Worm (Caenorhabditis elegans): ENCODE results near the gene Y32F6B.9.
A peak's percentile ranks its signal among the peaks of the same experiment; 100 is the strongest.

Y32F6B.9 gene

DNA sequence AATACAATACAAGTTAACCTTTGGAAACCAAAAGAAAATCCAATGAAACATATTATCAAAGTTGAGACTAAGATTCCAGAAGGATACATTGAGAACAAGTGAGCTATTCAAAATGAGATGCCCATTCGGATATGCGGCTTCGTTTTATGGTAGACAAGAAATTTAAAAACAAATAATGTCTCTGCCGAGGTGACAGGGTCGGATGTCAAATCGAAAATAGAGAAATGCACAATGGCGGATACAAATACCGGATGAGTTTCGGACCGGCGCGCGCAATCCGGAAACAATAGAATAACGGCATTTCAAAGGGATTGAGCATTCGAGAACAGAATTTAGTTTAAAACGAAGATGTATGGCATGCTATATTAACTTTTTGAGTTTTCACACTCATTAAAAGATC is 15.2 kb upstream of the Y32F6B.9 start, which contains the start of gene F22E12.3:
TSS of gene F22E12.3 (minus strand) at position 101 of the 400 bp plus-strand sequence.
- TF ChIP-seq nhr-2 (tag; optimal IDR thresholded peaks at IDR 0.05) (no peak), nhr-28 (tag; optimal IDR thresholded peaks at IDR 0.05) (no peak), mab-5 (tag; optimal IDR thresholded peaks at IDR 0.05) (no peak), M03D4.4 (tag; optimal IDR thresholded peaks at IDR 0.05) (no peak), unc-39 (tag; optimal IDR thresholded peaks at IDR 0.05) (no peak), pha-4 (tag; optimal IDR thresholded peaks at IDR 0.05) (no peak), lsy-2 (tag; optimal IDR thresholded peaks at IDR 0.05) (no peak), lin-13 (tag; optimal IDR thresholded peaks at IDR 0.05) (no peak), tbx-8 (GFP tag; optimal IDR thresholded peaks at IDR 0.05) (no peak), ceh-39 (tag; optimal IDR thresholded peaks at IDR 0.05) (no peak), nhr-237 (tag; optimal IDR thresholded peaks at IDR 0.05) (no peak), ham-2 (GFP tag; optimal IDR thresholded peaks at IDR 0.05) (no peak), hlh-1 (tag; optimal IDR thresholded peaks at IDR 0.05) (no peak)

DNA sequence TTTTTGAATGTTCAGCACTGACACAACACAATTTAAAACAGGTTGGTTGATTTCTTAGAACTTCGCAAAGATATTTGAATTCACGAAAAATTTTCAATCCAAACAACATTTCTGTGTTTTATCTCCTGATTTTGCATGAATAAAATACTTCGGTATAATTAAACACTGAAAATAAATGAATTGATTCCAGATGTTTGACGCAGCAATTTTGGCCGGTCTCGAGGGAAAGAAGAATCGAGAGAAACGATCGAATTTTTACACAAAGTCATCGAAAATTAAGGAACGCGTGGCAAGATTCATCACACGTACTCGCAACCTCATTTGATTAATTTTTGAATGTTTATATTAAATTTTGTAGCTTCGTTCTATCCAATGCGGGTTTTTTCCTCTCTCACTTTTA is 14.3 kb upstream of the Y32F6B.9 start:
- TF ChIP-seq ceh-39 (tag; optimal IDR thresholded peaks at IDR 0.05) (no peak), nhr-76 (tag; optimal IDR thresholded peaks at IDR 0.05) (no peak), lsy-2 (tag; optimal IDR thresholded peaks at IDR 0.05) (no peak), cnd-1 (tag; optimal IDR thresholded peaks at IDR 0.05) (no peak), nhr-237 (tag; optimal IDR thresholded peaks at IDR 0.05) (no peak), nhr-28 (tag; optimal IDR thresholded peaks at IDR 0.05) (no peak), nhr-2 (tag; optimal IDR thresholded peaks at IDR 0.05) (no peak), flh-1 (GFP tag; optimal IDR thresholded peaks at IDR 0.05) (no peak), tbx-8 (GFP tag; optimal IDR thresholded peaks at IDR 0.05) (no peak), mep-1 (tag; optimal IDR thresholded peaks at IDR 0.05) (no peak), zip-8 (tag; optimal IDR thresholded peaks at IDR 0.05) (no peak), ceh-43 (GFP tag; optimal IDR thresholded peaks at IDR 0.05) (no peak), sem-2 (GFP tag; optimal IDR thresholded peaks at IDR 0.05) (no peak), ham-2 (GFP tag; optimal IDR thresholded peaks at IDR 0.05) (no peak), ztf-11 (tag; optimal IDR thresholded peaks at IDR 0.05) (no peak), mab-5 (tag; optimal IDR thresholded peaks at IDR 0.05) (no peak), lin-13 (tag; optimal IDR thresholded peaks at IDR 0.05) (no peak), M03D4.4 (tag; optimal IDR thresholded peaks at IDR 0.05) (no peak), hlh-1 (tag; optimal IDR thresholded peaks at IDR 0.05) (no peak)

DNA sequence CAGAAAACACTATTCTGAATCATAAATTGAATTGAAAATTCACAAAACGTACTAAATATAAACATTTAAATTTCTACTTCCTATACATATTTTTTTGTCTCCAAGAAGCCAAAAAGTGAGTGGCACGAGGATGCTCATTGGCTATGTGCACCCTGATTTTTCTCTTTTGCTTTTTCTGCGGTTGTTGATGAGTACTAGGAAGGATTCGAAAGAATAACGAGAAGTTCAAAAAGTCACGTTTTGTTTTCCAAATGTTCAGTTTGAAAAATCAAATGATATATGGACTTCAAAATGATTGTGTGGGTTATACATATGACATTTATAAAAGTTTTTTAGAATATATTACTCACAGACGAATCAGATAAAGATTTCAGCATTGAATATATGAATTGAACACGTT is 13.8 kb upstream of the Y32F6B.9 start:
- TF ChIP-seq unc-39 (tag; optimal IDR thresholded peaks at IDR 0.05) (no peak), nhr-2 (tag; optimal IDR thresholded peaks at IDR 0.05) (no peak)

DNA sequence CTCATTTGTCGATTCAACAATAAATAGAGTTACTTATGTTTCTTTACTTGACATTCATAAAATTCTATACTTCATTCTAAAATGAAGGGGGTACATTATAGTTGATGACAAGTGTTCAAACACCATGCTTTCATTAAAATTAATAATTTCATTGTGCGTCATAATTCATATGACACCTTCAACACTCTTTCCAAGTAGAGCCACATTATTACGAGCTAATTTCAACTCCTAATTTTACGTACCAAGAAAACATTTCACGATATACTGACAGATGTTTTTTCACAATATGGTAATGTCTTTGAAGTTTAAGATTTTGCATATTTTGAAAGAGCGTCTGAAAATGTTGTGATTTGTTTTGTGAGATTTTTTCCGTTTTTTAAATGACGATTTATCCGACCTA is 13.0 kb upstream of the Y32F6B.9 start:
- TF ChIP-seq sptf-1 (tag; optimal IDR thresholded peaks at IDR 0.05) (no peak), M03D4.4 (tag; optimal IDR thresholded peaks at IDR 0.05) (no peak), hlh-1 (tag; optimal IDR thresholded peaks at IDR 0.05) (no peak), unc-62 (GFP tag; optimal IDR thresholded peaks at IDR 0.05) (no peak)

DNA sequence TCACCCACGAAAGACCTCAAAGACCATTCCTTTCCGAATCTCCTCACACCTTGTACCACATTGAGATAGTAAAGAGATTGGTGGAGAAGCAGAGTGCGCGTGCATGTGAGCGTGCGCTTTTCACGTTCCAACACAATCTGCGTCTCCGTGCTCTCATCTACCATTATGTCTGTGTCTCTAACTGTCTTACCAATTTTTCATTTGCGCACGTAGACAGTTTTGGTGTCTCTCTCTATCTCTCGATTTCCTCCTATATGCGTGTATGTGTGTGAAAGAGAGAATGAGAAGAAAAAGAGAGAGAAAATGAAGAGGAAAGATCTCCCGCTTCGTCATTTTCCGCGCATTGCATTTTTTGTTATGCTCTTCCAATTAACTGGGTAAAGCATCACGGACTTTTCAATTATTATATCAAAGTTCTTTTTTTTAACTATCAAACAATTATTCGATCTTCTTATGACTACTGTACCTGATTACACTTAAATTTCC is 11.8 kb upstream of the Y32F6B.9 start:
- TF ChIP-seq cnd-1 (tag; optimal IDR thresholded peaks at IDR 0.05) (peak; percentile 60), pha-4 (tag; optimal IDR thresholded peaks at IDR 0.05) (peak; percentile 94), hlh-1 (tag; optimal IDR thresholded peaks at IDR 0.05) (peak; percentile 54), blmp-1 (tag; optimal IDR thresholded peaks at IDR 0.05) (no peak), mep-1 (tag; optimal IDR thresholded peaks at IDR 0.05) (peak; percentile 95), tbx-8 (GFP tag; optimal IDR thresholded peaks at IDR 0.05) (no peak), ceh-83 (GFP tag; optimal IDR thresholded peaks at IDR 0.05) (peak; percentile 8), M03D4.4 (tag; optimal IDR thresholded peaks at IDR 0.05) (peak; percentile 69), lsy-2 (tag; optimal IDR thresholded peaks at IDR 0.05) (peak; percentile 77), sptf-1 (tag; optimal IDR thresholded peaks at IDR 0.05) (peak; percentile 60), lin-32 (GFP tag; optimal IDR thresholded peaks at IDR 0.05) (no peak), bed-3 (GFP tag; optimal IDR thresholded peaks at IDR 0.05) (no peak), nhr-2 (tag; optimal IDR thresholded peaks at IDR 0.05) (peak; percentile 59), nhr-237 (tag; optimal IDR thresholded peaks at IDR 0.05) (peak; percentile 96), snpc-4 (tag; optimal IDR thresholded peaks at IDR 0.05) (no peak), unc-39 (tag; optimal IDR thresholded peaks at IDR 0.05) (no peak), lin-13 (tag; optimal IDR thresholded peaks at IDR 0.05) (peak; percentile 68), nhr-76 (tag; optimal IDR thresholded peaks at IDR 0.05) (no peak), elt-3 (tag; optimal IDR thresholded peaks at IDR 0.05) (peak; percentile 58), ceh-43 (GFP tag; optimal IDR thresholded peaks at IDR 0.05) (no peak), ces-1 (GFP tag; optimal IDR thresholded peaks at IDR 0.05) (peak; percentile 90), unc-62 (GFP tag; optimal IDR thresholded peaks at IDR 0.05) (peak; percentile 84), mab-5 (tag; optimal IDR thresholded peaks at IDR 0.05) (no peak), flh-1 (GFP tag; optimal IDR thresholded peaks at IDR 0.05) (no peak), nhr-12 (tag; optimal IDR thresholded peaks at IDR 0.05) (no peak), sem-2 (GFP tag; optimal IDR thresholded peaks at IDR 0.05) (no peak), ceh-39 (tag; optimal IDR thresholded peaks at IDR 0.05) (peak; percentile 89), elt-1 (tag; optimal IDR thresholded peaks at IDR 0.05; ENCODE audit: borderline replicate concordance, insufficient read depth) (peak; percentile 65), ham-2 (GFP tag; optimal IDR thresholded peaks at IDR 0.05) (peak; percentile 89), drap-1 (GFP tag; optimal IDR thresholded peaks at IDR 0.05) (peak; percentile 33), ztf-11 (tag; optimal IDR thresholded peaks at IDR 0.05) (peak; percentile 55), zip-8 (tag; optimal IDR thresholded peaks at IDR 0.05) (no peak), nhr-28 (tag; optimal IDR thresholded peaks at IDR 0.05) (peak; percentile 2), mls-2 (tag; optimal IDR thresholded peaks at IDR 0.05) (peak; percentile 78), unc-120 (tag; optimal IDR thresholded peaks at IDR 0.05; ENCODE audit: poor library complexity, severe bottlenecking) (peak; percentile 96)

Measured in whole organism, mixed stage, embryonic.